Worm (Caenorhabditis elegans) whole organism, L2 larva: ENCODE measurements around the gene E02H1.1.

ENCODE experiments used
- C34F6.9 ChIP-seq: fragments of 150-350 bp; optimal IDR thresholded peaks from 2 replicates; lab custom pipeline; 2014; ENCODE audit warnings: missing biosample characterization, missing genetic modification characterization
- F13H6.1 ChIP-seq: sonication (generic microtip); optimal IDR thresholded peaks from 2 replicates; lab custom pipeline; 2016; ENCODE audit warnings: missing genetic modification characterization, missing compliant biosample characterization
- R02D3.7 ChIP-seq: fragments of 150-350 bp; optimal IDR thresholded peaks from 2 replicates; lab custom pipeline; 2014; ENCODE audit warnings: missing biosample characterization, missing genetic modification characterization
- Y55F3AM.14 ChIP-seq: fragments of 200-800 bp; sonication (Bioruptor generic); optimal IDR thresholded peaks from 2 replicates; lab custom pipeline; 2018; ENCODE audit warnings: mild to moderate bottlenecking, missing genetic modification characterization, missing compliant biosample characterization
- ZK546.5 ChIP-seq: sonication (generic microtip); optimal IDR thresholded peaks from 2 replicates; lab custom pipeline; 2017; ENCODE audit warnings: missing biosample characterization, missing genetic modification characterization
- alr-1 ChIP-seq: fragments of 150-350 bp; optimal IDR thresholded peaks from 2 replicates; lab custom pipeline; 2014; ENCODE audit warnings: missing biosample characterization, missing genetic modification characterization
- aly-2 ChIP-seq: fragments of 150-350 bp; optimal IDR thresholded peaks from 2 replicates; lab custom pipeline; 2014; ENCODE audit warnings: missing biosample characterization, missing genetic modification characterization
- ama-1 ChIP-seq: fragments of 150-350 bp; optimal IDR thresholded peaks from 2 replicates; lab custom pipeline; 2018; ENCODE audit warnings: inconsistent platforms
- blmp-1 ChIP-seq: sonication (generic microtip); optimal IDR thresholded peaks from 2 replicates; lab custom pipeline; 2017; ENCODE audit warnings: missing genetic modification characterization, mild to moderate bottlenecking, missing compliant biosample characterization, antibody characterized with exemption, moderate library complexity; ENCODE audit not compliant: insufficient read depth
- ceh-16 ChIP-seq: fragments of 150-350 bp; optimal IDR thresholded peaks from 2 replicates; lab custom pipeline; 2014; ENCODE audit warnings: missing biosample characterization, missing genetic modification characterization
- ceh-82 ChIP-seq: fragments of 150-350 bp; optimal IDR thresholded peaks from 2 replicates; lab custom pipeline; 2014; ENCODE audit warnings: missing biosample characterization, missing genetic modification characterization
- crh-2 ChIP-seq: sonication (generic microtip); optimal IDR thresholded peaks from 2 replicates; lab custom pipeline; 2017; ENCODE audit warnings: missing biosample characterization, missing genetic modification characterization
- dmd-4 ChIP-seq: sonication (generic microtip); optimal IDR thresholded peaks from 2 replicates; lab custom pipeline; 2017; ENCODE audit warnings: missing biosample characterization, missing genetic modification characterization
- egl-27 ChIP-seq: sonication (generic microtip); optimal IDR thresholded peaks from 3 replicates; lab custom pipeline; 2017; ENCODE audit warnings: missing biosample characterization, missing genetic modification reagents, missing genetic modification characterization
- elt-1 ChIP-seq: fragments of 150-350 bp; optimal IDR thresholded peaks from 2 replicates; lab custom pipeline; 2014; ENCODE audit warnings: missing biosample characterization, missing genetic modification characterization
- elt-3 ChIP-seq: sonication (generic microtip); optimal IDR thresholded peaks from 2 replicates; lab custom pipeline; 2017; ENCODE audit warnings: missing biosample characterization, missing genetic modification characterization
- fos-1 ChIP-seq: fragments of 150-350 bp; optimal IDR thresholded peaks from 2 replicates; lab custom pipeline; 2014; ENCODE audit warnings: missing biosample characterization, missing genetic modification characterization
- gmeb-1 ChIP-seq: fragments of 150-350 bp; optimal IDR thresholded peaks from 2 replicates; lab custom pipeline; 2014; ENCODE audit warnings: missing biosample characterization, missing genetic modification characterization
- lin-11 ChIP-seq: fragments of 150-350 bp; sonication (generic microtip); optimal IDR thresholded peaks from 2 replicates; lab custom pipeline; 2014; ENCODE audit warnings: missing biosample characterization, missing genetic modification characterization, inconsistent platforms, mixed read lengths
- lin-13 ChIP-seq: fragments of 150-350 bp; optimal IDR thresholded peaks from 2 replicates; lab custom pipeline; 2014; ENCODE audit warnings: missing biosample characterization, missing genetic modification reagents, missing genetic modification characterization
- lin-39 ChIP-seq: fragments of 150-350 bp; optimal IDR thresholded peaks from 2 replicates; lab custom pipeline; 2014; ENCODE audit warnings: missing biosample characterization, missing genetic modification reagents, missing genetic modification characterization
- lsy-2 ChIP-seq, 2 experiments: fragments of 150-350 bp in 1 of 2; sonication (generic microtip) in 1 of 2; optimal IDR thresholded peaks; 2 replicates each; lab custom pipeline; 2014 to 2017; ENCODE audit warnings: missing biosample characterization in 2 of 2, missing genetic modification characterization in 2 of 2
- mab-5 ChIP-seq: fragments of 150-350 bp; optimal IDR thresholded peaks from 2 replicates; lab custom pipeline; 2014; ENCODE audit warnings: missing biosample characterization, missing genetic modification characterization
- mbf-1 ChIP-seq: sonication (generic microtip); optimal IDR thresholded peaks from 2 replicates; lab custom pipeline; 2017; ENCODE audit warnings: missing biosample characterization, missing genetic modification characterization
- mdl-1 ChIP-seq, 2 experiments: fragments of 150-350 bp in 1 of 2; sonication (generic microtip) in 1 of 2; optimal IDR thresholded peaks; 2 replicates each; lab custom pipeline; 2017; ENCODE audit warnings: missing biosample characterization in 2 of 2, missing genetic modification characterization in 2 of 2
- nhr-10 ChIP-seq: sonication (generic microtip); optimal IDR thresholded peaks from 2 replicates; lab custom pipeline; 2017; ENCODE audit warnings: missing biosample characterization, missing genetic modification characterization
- nhr-11 ChIP-seq: fragments of 150-350 bp; optimal IDR thresholded peaks from 2 replicates; lab custom pipeline; 2014; ENCODE audit warnings: missing biosample characterization, missing genetic modification characterization
- nhr-12 ChIP-seq: fragments of 150-350 bp; optimal IDR thresholded peaks from 2 replicates; lab custom pipeline; 2014; ENCODE audit warnings: missing biosample characterization, missing genetic modification characterization
- nhr-129 ChIP-seq: fragments of 150-350 bp; optimal IDR thresholded peaks from 2 replicates; lab custom pipeline; 2014; ENCODE audit warnings: missing biosample characterization, missing genetic modification characterization
- nhr-21 ChIP-seq: fragments of 150-350 bp; optimal IDR thresholded peaks from 2 replicates; lab custom pipeline; 2014; ENCODE audit warnings: missing biosample characterization, missing genetic modification characterization
- nhr-23 ChIP-seq: fragments of 150-350 bp; optimal IDR thresholded peaks from 2 replicates; lab custom pipeline; 2014; ENCODE audit warnings: missing biosample characterization, missing genetic modification reagents, missing genetic modification characterization
- nhr-237 ChIP-seq: fragments of 150-350 bp; optimal IDR thresholded peaks from 2 replicates; lab custom pipeline; 2014; ENCODE audit warnings: missing biosample characterization, missing genetic modification characterization
- nhr-25 ChIP-seq: fragments of 150-350 bp; sonication (generic microtip); optimal IDR thresholded peaks from 3 replicates; lab custom pipeline; 2014; ENCODE audit warnings: missing biosample characterization, missing genetic modification characterization
- nhr-6 ChIP-seq: fragments of 150-350 bp; optimal IDR thresholded peaks from 2 replicates; lab custom pipeline; 2014; ENCODE audit warnings: missing biosample characterization, missing genetic modification characterization
- nhr-77 ChIP-seq: fragments of 150-350 bp; optimal IDR thresholded peaks from 2 replicates; lab custom pipeline; 2014; ENCODE audit warnings: missing biosample characterization, missing genetic modification characterization
- peb-1 ChIP-seq: fragments of 150-350 bp; optimal IDR thresholded peaks from 2 replicates; lab custom pipeline; 2014; ENCODE audit warnings: missing biosample characterization, missing genetic modification characterization
- sem-4 ChIP-seq: fragments of 150-350 bp; optimal IDR thresholded peaks from 2 replicates; lab custom pipeline; 2014; ENCODE audit warnings: missing biosample characterization, missing genetic modification reagents, missing genetic modification characterization
- skn-1 ChIP-seq: sonication (generic microtip); optimal IDR thresholded peaks from 2 replicates; lab custom pipeline; 2017; ENCODE audit warnings: missing biosample characterization, missing genetic modification characterization
- sma-3 ChIP-seq: sonication (generic microtip); optimal IDR thresholded peaks from 2 replicates; lab custom pipeline; 2016; ENCODE audit warnings: missing genetic modification reagents, missing genetic modification characterization, missing compliant biosample characterization
- sma-9 ChIP-seq, 2 experiments: fragments of 150-350 bp in 1 of 2; sonication (generic microtip) in 1 of 2; optimal IDR thresholded peaks; 2 replicates each; lab custom pipeline; 2014 to 2016; ENCODE audit warnings: missing genetic modification characterization in 2 of 2, mild to moderate bottlenecking in 1 of 2, missing biosample characterization in 1 of 2, missing compliant biosample characterization in 1 of 2, missing genetic modification reagents in 1 of 2, moderate library complexity in 1 of 2
- snpc-4 ChIP-seq: fragments of 150-350 bp; optimal IDR thresholded peaks from 2 replicates; lab custom pipeline; 2014; ENCODE audit warnings: missing biosample characterization, missing genetic modification characterization
- unc-39 ChIP-seq: fragments of 150-350 bp; optimal IDR thresholded peaks from 2 replicates; lab custom pipeline; 2014; ENCODE audit warnings: missing biosample characterization, missing genetic modification characterization
- unc-55 ChIP-seq: fragments of 150-350 bp; sonication (generic microtip); optimal IDR thresholded peaks from 3 replicates; lab custom pipeline; 2014; ENCODE audit warnings: missing biosample characterization, missing genetic modification reagents, missing genetic modification characterization
- unc-62 ChIP-seq: fragments of 150-350 bp; optimal IDR thresholded peaks from 2 replicates; lab custom pipeline; 2014; ENCODE audit warnings: missing biosample characterization, missing genetic modification reagents, missing genetic modification characterization
- zag-1 ChIP-seq: fragments of 150-350 bp; optimal IDR thresholded peaks from 2 replicates; lab custom pipeline; 2014; ENCODE audit warnings: missing biosample characterization, missing genetic modification characterization
- ztf-1 ChIP-seq: fragments of 200-800 bp; sonication (Bioruptor generic); conservative IDR thresholded peaks from 2 replicates; pipeline ENCODE4 v1.3.6; 2022; ENCODE audit warnings: missing genetic modification characterization, missing compliant biosample characterization
- ztf-11 ChIP-seq: sonication (generic microtip); optimal IDR thresholded peaks from 2 replicates; lab custom pipeline; 2017; ENCODE audit warnings: missing biosample characterization, missing genetic modification characterization
- ztf-4 ChIP-seq: fragments of 150-350 bp; optimal IDR thresholded peaks from 2 replicates; lab custom pipeline; 2014; ENCODE audit warnings: missing biosample characterization, missing genetic modification characterization

Gene E02H1.1

DNA sequence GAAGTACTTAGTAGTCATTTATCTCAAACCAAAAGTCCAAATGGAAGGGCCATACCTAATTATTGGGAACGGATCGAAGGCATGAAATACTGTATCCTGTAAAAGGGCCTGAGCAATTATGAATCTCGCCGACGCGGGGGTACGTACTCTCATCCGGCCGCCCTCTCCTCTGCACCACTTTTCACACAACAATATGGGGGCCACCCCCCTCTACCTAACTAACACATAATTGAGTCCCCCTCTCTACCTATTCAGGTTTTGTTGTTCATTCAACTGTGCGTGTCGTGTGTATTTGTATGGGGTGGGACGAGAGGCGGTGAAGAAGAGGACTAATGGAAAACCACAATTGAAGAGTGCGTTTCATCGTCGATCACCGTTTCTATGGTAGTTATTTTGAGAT lies 16.6 kb downstream of the E02H1.1 start:
- TF ChIP-seq nhr-129 (peak; percentile 8), zag-1 (tag; lab: Kevin White, UChicago) (no peak)

DNA sequence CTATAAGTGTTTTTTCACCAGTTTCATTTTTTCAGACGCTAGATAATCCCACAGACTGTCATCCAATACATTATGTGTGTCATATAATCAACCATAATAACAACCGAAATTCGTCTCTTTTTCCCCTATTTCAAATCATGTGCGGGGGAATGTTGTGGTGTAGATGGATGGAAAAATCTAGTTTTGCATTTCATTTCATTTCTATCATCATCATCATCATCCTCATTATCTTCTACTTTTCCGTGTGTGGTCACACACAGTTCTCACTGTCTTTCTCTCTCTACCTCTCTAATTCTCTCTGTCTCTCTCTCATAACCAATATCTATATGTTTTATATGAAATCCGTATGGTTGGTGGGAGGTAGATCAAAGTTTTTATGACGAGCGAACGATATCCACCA lies 17.6 kb downstream of the E02H1.1 start:
- no peak for TF ChIP-seq lin-13
- TF ChIP-seq nhr-129, result peak; percentile 17
- no peak for TF ChIP-seq nhr-6 (tag; lab: Kevin White, UChicago)
- no peak for TF ChIP-seq lin-39
- no peak for TF ChIP-seq lsy-2 (tag; optimal IDR thresholded peaks at IDR 0.05; lab: Kevin White, UChicago)
- TF ChIP-seq aly-2 (tag; lab: Kevin White, UChicago), result no peak
- TF ChIP-seq gmeb-1 (tag; lab: Kevin White, UChicago), result no peak
- TF ChIP-seq ztf-4 (tag; lab: Kevin White, UChicago), result no peak
- TF ChIP-seq nhr-25 (tag; lab: Kevin White, UChicago), result peak; percentile 4
- no peak for TF ChIP-seq nhr-11
- no peak for TF ChIP-seq nhr-23 (tag; lab: Kevin White, UChicago)
- TF ChIP-seq skn-1, result no peak
- peak; percentile 31 for TF ChIP-seq nhr-21 (tag; lab: Kevin White, UChicago)
- TF ChIP-seq sma-9 (GFP tag; optimal IDR thresholded peaks at IDR 0.05; lab: Kevin White, UChicago), result no peak
- TF ChIP-seq sma-9 (tag; optimal IDR thresholded peaks at IDR 0.05; lab: Kevin White, UChicago), result no peak
- TF ChIP-seq, all 48 proteins: peak for 3

DNA sequence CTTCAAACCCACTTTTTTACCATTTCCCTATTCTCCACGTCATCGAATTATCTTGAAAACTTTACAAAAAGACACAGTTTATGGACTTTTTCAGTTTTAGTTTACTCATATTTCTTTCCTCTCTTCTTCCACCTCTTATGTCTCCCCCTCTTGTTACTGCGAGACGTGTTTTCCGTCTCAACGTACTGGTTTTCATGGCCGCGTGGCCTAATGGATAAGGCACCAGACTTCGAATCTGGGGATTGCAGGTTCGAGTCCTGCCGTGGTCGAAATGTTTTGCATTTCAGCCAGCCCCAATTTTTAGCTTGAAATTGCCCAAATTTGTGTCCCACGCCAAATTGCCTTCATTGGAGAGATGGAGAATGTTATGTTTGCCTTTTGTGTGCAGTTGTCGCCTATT lies 24.9 kb downstream of the E02H1.1 start:
- no peak for TF ChIP-seq peb-1 (tag; lab: Kevin White, UChicago)
- TF ChIP-seq nhr-6 (tag; lab: Kevin White, UChicago), result no peak
- no peak for TF ChIP-seq dmd-4 (tag; lab: Kevin White, UChicago)
- no peak for TF ChIP-seq ztf-4 (tag; lab: Kevin White, UChicago)
- no peak for TF ChIP-seq mab-5 (tag; lab: Kevin White, UChicago)
- TF ChIP-seq gmeb-1 (tag; lab: Kevin White, UChicago), result peak; percentile 32
- no peak for TF ChIP-seq unc-39 (tag; lab: Kevin White, UChicago)
- peak; percentile 40 for TF ChIP-seq crh-2 (tag; lab: Kevin White, UChicago)
- no peak for TF ChIP-seq alr-1
- TF ChIP-seq Y55F3AM.14 (GFP tag; lab: Kevin White, UChicago), result no peak
- TF ChIP-seq nhr-25 (tag; lab: Kevin White, UChicago), result peak; percentile 58
- TF ChIP-seq elt-1 (tag; lab: Kevin White, UChicago), result no peak
- peak; percentile 25 for TF ChIP-seq lin-11
- no peak for TF ChIP-seq C34F6.9 (tag; lab: Kevin White, UChicago)
- TF ChIP-seq ama-1, result no peak
- TF ChIP-seq lsy-2 (tag; optimal IDR thresholded peaks at IDR 0.05; lab: Kevin White, UChicago), result peak; percentile 40 to 44
- TF ChIP-seq unc-62 (GFP tag; lab: Kevin White, UChicago), result no peak
- TF ChIP-seq sma-9 (GFP tag; optimal IDR thresholded peaks at IDR 0.05; lab: Kevin White, UChicago), result peak; percentile 58
- TF ChIP-seq sma-9 (tag; optimal IDR thresholded peaks at IDR 0.05; lab: Kevin White, UChicago), result no peak
- TF ChIP-seq nhr-21 (tag; lab: Kevin White, UChicago), result peak; percentile 18
- TF ChIP-seq aly-2 (tag; lab: Kevin White, UChicago), result no peak
- no peak for TF ChIP-seq nhr-237 (tag; lab: Kevin White, UChicago)
- peak; percentile 46 for TF ChIP-seq sma-3 (GFP tag; lab: Kevin White, UChicago)
- TF ChIP-seq mdl-1 (tag; optimal IDR thresholded peaks at IDR 0.05; lab: Kevin White, UChicago), result no peak
- peak; percentile 51 for TF ChIP-seq egl-27
- TF ChIP-seq elt-3 (tag; lab: Kevin White, UChicago), result no peak
- no peak for TF ChIP-seq ZK546.5 (tag; lab: Kevin White, UChicago)
- peak; percentile 10 for TF ChIP-seq zag-1 (tag; lab: Kevin White, UChicago)
- no peak for TF ChIP-seq nhr-23 (tag; lab: Kevin White, UChicago)
- no peak for TF ChIP-seq lin-39
- no peak for TF ChIP-seq mbf-1 (tag; lab: Kevin White, UChicago)
- TF ChIP-seq nhr-77 (tag; lab: Kevin White, UChicago), result no peak
- TF ChIP-seq blmp-1, result no peak
- no peak for TF ChIP-seq ztf-1
- TF ChIP-seq ztf-11, result no peak
- TF ChIP-seq sem-4 (tag; lab: Kevin White, UChicago), result no peak
- TF ChIP-seq nhr-129, result peak; percentile 68
- peak; percentile 17 for TF ChIP-seq lin-13
- TF ChIP-seq nhr-11, result peak; percentile 26
- no peak for TF ChIP-seq ceh-16 (tag; lab: Kevin White, UChicago)
- TF ChIP-seq snpc-4 (tag; lab: Kevin White, UChicago), result no peak
- TF ChIP-seq R02D3.7 (tag; lab: Kevin White, UChicago), result no peak
- TF ChIP-seq unc-55, result peak; percentile 37
- TF ChIP-seq F13H6.1 (tag; lab: Kevin White, UChicago), result peak; percentile 22
- no peak for TF ChIP-seq nhr-12 (tag; lab: Kevin White, UChicago)
- no peak for TF ChIP-seq skn-1
- peak; percentile 22 for TF ChIP-seq fos-1
- no peak for TF ChIP-seq ceh-82 (tag; lab: Kevin White, UChicago)
- no peak for TF ChIP-seq nhr-10 (tag; lab: Kevin White, UChicago)
- TF ChIP-seq, all 48 proteins: peak for 16
